Worm (Caenorhabditis elegans) whole organism, young adult: ENCODE measurements around the gene ZK380.4.
A peak's percentile ranks its signal among the peaks of the same experiment; 100 is the strongest.

Source experiments
- B0261.1 ChIP-seq: sonication (generic microtip); optimal IDR thresholded peaks from 2 replicates; lab custom pipeline; 2016; ENCODE audit warnings: mild to moderate bottlenecking, missing genetic modification characterization, moderate library complexity, missing compliant biosample characterization
- F22D6.2 ChIP-seq: sonication (generic microtip); optimal IDR thresholded peaks from 2 replicates; lab custom pipeline; 2016; ENCODE audit warnings: mild to moderate bottlenecking, missing genetic modification characterization, missing compliant biosample characterization
- F37B4.10 ChIP-seq: fragments of 200-800 bp; sonication (Bioruptor generic); IDR thresholded peaks from 2 replicates; pipeline ENCODE4 v1.3.6; 2022; ENCODE audit warnings: missing genetic modification characterization, missing compliant biosample characterization
- F39B2.1 ChIP-seq: fragments of 200-800 bp; sonication (Bioruptor generic); IDR thresholded peaks from 2 replicates; pipeline ENCODE4 v1.3.6; 2022; ENCODE audit warnings: missing genetic modification reagents, missing genetic modification characterization, missing compliant biosample characterization
- F57A8.1 ChIP-seq: fragments of 200-800 bp; sonication (Bioruptor generic); optimal IDR thresholded peaks from 2 replicates; lab custom pipeline; 2018; ENCODE audit warnings: mild to moderate bottlenecking, missing genetic modification characterization, moderate library complexity, missing compliant biosample characterization
- K11D2.4 ChIP-seq: fragments of 200-800 bp; sonication (Bioruptor generic); IDR thresholded peaks from 2 replicates; pipeline ENCODE4 v1.3.6; 2022; ENCODE audit warnings: missing genetic modification reagents, missing genetic modification characterization, missing compliant biosample characterization
- Y53F4B.3 ChIP-seq: fragments of 200-800 bp; sonication (Bioruptor generic); IDR thresholded peaks from 2 replicates; pipeline ENCODE4 v1.3.6; 2022; ENCODE audit warnings: missing genetic modification reagents, missing genetic modification characterization, missing compliant biosample characterization
- Y56A3A.18 ChIP-seq: fragments of 200-800 bp; sonication (Bioruptor generic); IDR thresholded peaks from 2 replicates; pipeline ENCODE4 v1.3.6; 2022; ENCODE audit warnings: missing genetic modification reagents, missing genetic modification characterization, missing compliant biosample characterization
- Y95B8A.8 ChIP-seq: fragments of 200-800 bp; sonication (Bioruptor generic); IDR thresholded peaks from 2 replicates; pipeline ENCODE4 v1.3.6; 2022; ENCODE audit warnings: missing genetic modification reagents, missing genetic modification characterization, missing compliant biosample characterization
- aptf-3 ChIP-seq: fragments of 200-800 bp; sonication (Bioruptor generic); IDR thresholded peaks from 2 replicates; pipeline ENCODE4 v1.3.6; 2022; ENCODE audit warnings: missing genetic modification characterization, missing compliant biosample characterization
- atf-7 ChIP-seq: sonication (generic microtip); optimal IDR thresholded peaks from 2 replicates; lab custom pipeline; 2017; ENCODE audit warnings: mild to moderate bottlenecking, missing genetic modification characterization, missing compliant biosample characterization
- attf-5 ChIP-seq: fragments of 200-800 bp; sonication (Bioruptor generic); optimal IDR thresholded peaks from 2 replicates; lab custom pipeline; 2018; ENCODE audit warnings: mild to moderate bottlenecking, missing genetic modification characterization, missing compliant biosample characterization
- attf-6 ChIP-seq: fragments of 200-800 bp; sonication (Bioruptor generic); IDR thresholded peaks from 2 replicates; pipeline ENCODE4 v1.3.6; 2022; ENCODE audit warnings: missing genetic modification reagents, missing genetic modification characterization, missing compliant biosample characterization
- bed-1 ChIP-seq: fragments of 200-800 bp; sonication (Bioruptor generic); IDR thresholded peaks from 2 replicates; pipeline ENCODE4 v1.3.6; 2022; ENCODE audit warnings: missing genetic modification reagents, missing genetic modification characterization, missing compliant biosample characterization
- cebp-2 ChIP-seq: fragments of 200-800 bp; sonication (Bioruptor generic); IDR thresholded peaks from 2 replicates; pipeline ENCODE4 v1.3.6; 2022; ENCODE audit warnings: missing genetic modification characterization, missing compliant biosample characterization
- ceh-100 ChIP-seq: fragments of 200-800 bp; sonication (Bioruptor generic); IDR thresholded peaks from 2 replicates; pipeline ENCODE4 v1.3.6; 2022; ENCODE audit warnings: missing genetic modification reagents, missing genetic modification characterization, missing compliant biosample characterization
- ceh-40 ChIP-seq: fragments of 200-800 bp; sonication (Bioruptor generic); IDR thresholded peaks from 2 replicates; pipeline ENCODE4 v1.3.6; 2022; ENCODE audit warnings: missing genetic modification characterization, missing compliant biosample characterization
- egrh-3 ChIP-seq: fragments of 200-800 bp; sonication (Bioruptor generic); IDR thresholded peaks from 2 replicates; pipeline ENCODE4 v1.3.6; 2022; ENCODE audit warnings: missing genetic modification reagents, missing genetic modification characterization, missing compliant biosample characterization
- ets-4 ChIP-seq: fragments of 200-800 bp; sonication (Bioruptor generic); optimal IDR thresholded peaks from 2 replicates; lab custom pipeline; 2018; ENCODE audit warnings: mild to moderate bottlenecking, missing genetic modification characterization, missing compliant biosample characterization
- hlh-26 ChIP-seq: fragments of 200-800 bp; sonication (Bioruptor generic); conservative IDR thresholded peaks from 2 replicates; pipeline ENCODE4 v1.3.6; 2022; ENCODE audit warnings: missing genetic modification reagents, missing genetic modification characterization, missing compliant biosample characterization
- hmg-1.2 ChIP-seq: fragments of 200-800 bp; sonication (Bioruptor generic); IDR thresholded peaks from 2 replicates; pipeline ENCODE4 v1.3.6; 2022; ENCODE audit warnings: missing genetic modification reagents, missing genetic modification characterization, missing compliant biosample characterization
- hsf-1 ChIP-seq: fragments of 200-800 bp; sonication (Bioruptor generic); IDR thresholded peaks from 2 replicates; pipeline ENCODE4 v1.3.6; 2022; ENCODE audit warnings: missing genetic modification reagents, missing genetic modification characterization, missing compliant biosample characterization
- lin-40 ChIP-seq: sonication (generic microtip); optimal IDR thresholded peaks from 2 replicates; lab custom pipeline; 2016; ENCODE audit warnings: missing genetic modification characterization, mild to moderate bottlenecking, missing compliant biosample characterization, missing genotype, missing genetic modification reagents
- lsl-1 ChIP-seq: fragments of 200-800 bp; sonication (Bioruptor generic); optimal IDR thresholded peaks from 2 replicates; lab custom pipeline; 2018; ENCODE audit warnings: mild to moderate bottlenecking, missing genetic modification characterization, moderate library complexity, missing compliant biosample characterization
- madf-10 ChIP-seq: sonication (generic microtip); optimal IDR thresholded peaks from 2 replicates; lab custom pipeline; 2016; ENCODE audit warnings: mild to moderate bottlenecking, missing genetic modification characterization, missing compliant biosample characterization
- mel-28 ChIP-seq: sonication (generic microtip); optimal IDR thresholded peaks from 2 replicates; lab custom pipeline; 2016; ENCODE audit warnings: borderline replicate concordance, mild to moderate bottlenecking, missing genetic modification characterization, missing compliant biosample characterization
- nfya-1 ChIP-seq: sonication (generic microtip); optimal IDR thresholded peaks from 2 replicates; lab custom pipeline; 2017; ENCODE audit warnings: antibody characterized with exemption, missing compliant biosample characterization, missing genetic modification characterization, borderline replicate concordance; ENCODE audit not compliant: insufficient read depth
- rpc-1 ChIP-seq, 2 experiments: fragments of 150-350 bp in 1 of 2; sonication (generic microtip) in 1 of 2; optimal IDR thresholded peaks; 2 replicates each; lab custom pipeline; 2014 to 2018; ENCODE audit warnings: missing biosample characterization in 1 of 2, missing genetic modification characterization in 1 of 2, missing genetic modification reagents in 1 of 2, missing genotype in 1 of 2
- sea-2 ChIP-seq: fragments of 200-800 bp; sonication (Bioruptor generic); IDR thresholded peaks from 2 replicates; pipeline ENCODE4 v1.3.6; 2022; ENCODE audit warnings: missing genetic modification characterization, missing compliant biosample characterization
- unc-62 ChIP-seq: fragments of 150-350 bp; optimal IDR thresholded peaks from 2 replicates; lab custom pipeline; 2014; ENCODE audit warnings: missing biosample characterization, missing genetic modification reagents, missing genetic modification characterization
- zfh-2 ChIP-seq: fragments of 200-800 bp; sonication (Bioruptor generic); conservative IDR thresholded peaks from 2 replicates; pipeline ENCODE4 v1.3.6; 2022; ENCODE audit warnings: missing genetic modification reagents, missing genetic modification characterization, missing compliant biosample characterization
- ztf-22 ChIP-seq: fragments of 200-800 bp; sonication (Bioruptor generic); optimal IDR thresholded peaks from 2 replicates; lab custom pipeline; 2018; ENCODE audit warnings: mild to moderate bottlenecking, missing genetic modification characterization, moderate library complexity, missing compliant biosample characterization

The ZK380.4 gene

ce11 chrX:1623048-1623447, 28.7 kb downstream of the ZK380.4 start:
- TF ChIP-seq cebp-2 (GFP tag; lab: Robert Waterston, UW) (no peak), hlh-26 (no peak)

- TF ChIP-seq Y53F4B.3 (GFP tag; lab: Robert Waterston, UW) = no peak
- no peak for TF ChIP-seq ztf-22 (GFP tag; lab: Kevin White, UChicago)
- no peak for TF ChIP-seq lsl-1 (GFP tag; lab: Kevin White, UChicago)
- no peak for TF ChIP-seq rpc-1 (optimal IDR thresholded peaks at IDR 0.05; lab: Kevin White, UChicago)
- TF ChIP-seq rpc-1 (tag; optimal IDR thresholded peaks at IDR 0.05; lab: Kevin White, UChicago) = no peak
- TF ChIP-seq K11D2.4 = no peak
- no peak for TF ChIP-seq unc-62 (GFP tag; lab: Kevin White, UChicago)
- no peak for TF ChIP-seq ets-4 (GFP tag; lab: Kevin White, UChicago)
- no peak for TF ChIP-seq B0261.1 (tag; lab: Kevin White, UChicago)
- peak; percentile 78 for TF ChIP-seq zfh-2 (GFP tag; lab: Robert Waterston, UW)
- TF ChIP-seq egrh-3 (GFP tag; lab: Robert Waterston, UW) = peak; percentile 47; the same call in 1 of the 2 replicates
- no peak for TF ChIP-seq Y56A3A.18 (GFP tag; lab: Robert Waterston, UW)
- no peak for TF ChIP-seq F37B4.10 (GFP tag; lab: Robert Waterston, UW)
- TF ChIP-seq sea-2 = no peak
- TF ChIP-seq attf-6 (GFP tag; lab: Robert Waterston, UW) = no peak
- TF ChIP-seq ceh-100 = no peak
These were observed 30.9 kb downstream of the ZK380.4 start, which contains the start of gene H11E01.2 for ce11 chrX:1620678-1621449. H11E01.2 (plus strand) TSS chrX:1621057.

- TF ChIP-seq zfh-2 (GFP tag; lab: Robert Waterston, UW) (peak; percentile 64), mel-28 (no peak), egrh-3 (GFP tag; lab: Robert Waterston, UW) (peak; percentile 9; the same call in 1 of the 2 replicates)
- TF ChIP-seq, all 124 proteins: peak for 2
These were observed 37.9 kb downstream of the ZK380.4 start for ce11 chrX:1613860-1614259.

ce11 chrX:1612948-1613347, 38.8 kb downstream of the ZK380.4 start:
- TF ChIP-seq aptf-3 (GFP tag; lab: Robert Waterston, UW) (no peak), Y95B8A.8 (GFP tag; lab: Robert Waterston, UW) (no peak), attf-5 (no peak), bed-1 (no peak), ceh-40 (GFP tag; lab: Robert Waterston, UW) (no peak)

ce11 chrX:1604606-1605005, 47.2 kb downstream of the ZK380.4 start, which contains the start of gene H11E01.3:
H11E01.3 (plus strand) TSS chrX:1604906.
- TF ChIP-seq lin-40 (tag; lab: Kevin White, UChicago) (no peak), F57A8.1 (GFP tag; lab: Kevin White, UChicago) (no peak), hmg-1.2 (GFP tag; lab: Robert Waterston, UW) (no peak), madf-10 (tag; lab: Kevin White, UChicago) (no peak), hsf-1 (no peak), nfya-1 (tag; lab: Kevin White, UChicago) (no peak), ceh-100 (no peak), F22D6.2 (tag; lab: Kevin White, UChicago) (no peak), F39B2.1 (GFP tag; lab: Robert Waterston, UW) (no peak), atf-7 (tag; lab: Kevin White, UChicago) (no peak)
